Fruit fly (Drosophila melanogaster): ENCODE measurements around the gene CG32269.

CG32269 gene

dm6 chr3L:3240597-3241367, 32.0 kb upstream of the CG32269 start (continued):
- TF ChIP-seq CG10631 (GFP tag; optimal IDR thresholded peaks at IDR 0.05) (peak; percentile 95), Lpt (GFP tag; optimal IDR thresholded peaks at IDR 0.05) (peak; percentile 64), Gug (GFP tag; IDR thresholded peaks at IDR 0.05) (peak; percentile 78), Eip78C (GFP tag) (peak; percentile 97), OdsH (GFP tag; optimal IDR thresholded peaks at IDR 0.05) (peak; percentile 93), CG7368 (GFP tag; optimal IDR thresholded peaks at IDR 0.05) (peak; percentile 91), pdm3 (GFP tag; optimal IDR thresholded peaks at IDR 0.05) (peak; percentile 88), lz (GFP tag; optimal IDR thresholded peaks at IDR 0.05) (peak; percentile 86), CG4318 (GFP tag; optimal IDR thresholded peaks at IDR 0.05) (peak; percentile 85), Hr38 (GFP tag; optimal IDR thresholded peaks at IDR 0.05) (no peak), fd59A (GFP tag; optimal IDR thresholded peaks at IDR 0.05) (peak; percentile 93), CG3919 (GFP tag; optimal IDR thresholded peaks at IDR 0.05) (peak; percentile 95), dsx (GFP tag; optimal IDR thresholded peaks at IDR 0.05; ENCODE audit: poor library complexity, severe bottlenecking) (peak; percentile 97), CG3032 (tag; optimal IDR thresholded peaks at IDR 0.05) (peak; percentile 99), topi (GFP tag; optimal IDR thresholded peaks at IDR 0.05) (peak; percentile 92), acj6 (GFP tag; optimal IDR thresholded peaks at IDR 0.05) (peak; percentile 94), salr (GFP tag; optimal IDR thresholded peaks at IDR 0.05) (peak; percentile 65 to 93), Met (GFP tag; optimal IDR thresholded peaks at IDR 0.05) (peak; percentile 89), CG16779 (tag; optimal IDR thresholded peaks at IDR 0.05) (peak; percentile 94), fd85E (GFP tag; optimal IDR thresholded peaks at IDR 0.05) (peak; percentile 77), Eip93F (GFP tag; optimal IDR thresholded peaks at IDR 0.05) (peak; percentile 57), CG6808 (GFP tag; optimal IDR thresholded peaks at IDR 0.05) (peak; percentile 98), CG11294 (GFP tag; IDR thresholded peaks at IDR 0.05) (peak; percentile 62), spab (GFP tag; optimal IDR thresholded peaks at IDR 0.05) (peak; percentile 99), CG8319 (GFP tag; optimal IDR thresholded peaks at IDR 0.05) (peak; percentile 92), Ets21C (GFP tag; optimal IDR thresholded peaks at IDR 0.05) (peak; percentile 76), esn (GFP tag; optimal IDR thresholded peaks at IDR 0.05) (peak; percentile 92), CG34406 (GFP tag; optimal IDR thresholded peaks at IDR 0.05) (peak; percentile 98), Hr39 (GFP tag; optimal IDR thresholded peaks at IDR 0.05) (peak; percentile 88), CG6854 (GFP tag; optimal IDR thresholded peaks at IDR 0.05) (peak; percentile 96), CG6792 (GFP tag; optimal IDR thresholded peaks at IDR 0.05) (peak; percentile 94), CG32006 (GFP tag; optimal IDR thresholded peaks at IDR 0.05) (peak; percentile 95), dac (GFP tag; optimal IDR thresholded peaks at IDR 0.05) (peak; percentile 50)

- TF ChIP-seq spab (GFP tag; optimal IDR thresholded peaks at IDR 0.05) (no peak), Hr39 (GFP tag; optimal IDR thresholded peaks at IDR 0.05) (peak; percentile 76), CG3919 (GFP tag; optimal IDR thresholded peaks at IDR 0.05) (no peak), Lpt (GFP tag; optimal IDR thresholded peaks at IDR 0.05) (peak; percentile 31), CG8632 (GFP tag; optimal IDR thresholded peaks at IDR 0.05) (peak; percentile 36), CG8119 (GFP tag; IDR thresholded peaks at IDR 0.05) (peak; percentile 33; the same call in 2 of the 3 replicates), CG8319 (GFP tag; optimal IDR thresholded peaks at IDR 0.05) (no peak), Ets96B (tag; optimal IDR thresholded peaks at IDR 0.05) (no peak), Eip93F (GFP tag; optimal IDR thresholded peaks at IDR 0.05) (peak; percentile 69), CG11762 (GFP tag; optimal IDR thresholded peaks at IDR 0.05; ENCODE audit: insufficient read depth) (no peak), cyc (GFP tag; optimal IDR thresholded peaks at IDR 0.05) (no peak), OdsH (GFP tag; optimal IDR thresholded peaks at IDR 0.05) (peak; percentile 69), vri (GFP tag; optimal IDR thresholded peaks at IDR 0.05) (peak; percentile 59), pdm3 (GFP tag; optimal IDR thresholded peaks at IDR 0.05) (peak; percentile 75), CG32006 (GFP tag; optimal IDR thresholded peaks at IDR 0.05) (peak; percentile 5), Eip78C (GFP tag) (peak; percentile 94), Hr38 (GFP tag; optimal IDR thresholded peaks at IDR 0.05) (no peak), CG10669 (GFP tag; optimal IDR thresholded peaks at IDR 0.05) (no peak), CG9139 (GFP tag; optimal IDR thresholded peaks at IDR 0.05) (no peak), Hr4 (GFP tag; optimal IDR thresholded peaks at IDR 0.05) (peak; percentile 60), Sox102F (GFP tag; optimal IDR thresholded peaks at IDR 0.05) (peak; percentile 78), CG6792 (GFP tag; optimal IDR thresholded peaks at IDR 0.05) (peak; percentile 59), achi (GFP tag; optimal IDR thresholded peaks at IDR 0.05) (peak; percentile 53), esn (GFP tag; optimal IDR thresholded peaks at IDR 0.05) (peak; percentile 51), ss (GFP tag; optimal IDR thresholded peaks at IDR 0.05) (peak in 1 of 2 experiments; percentile 10), CG6163 (GFP tag; IDR thresholded peaks at IDR 0.05) (peak; percentile 86)
Observed at dm6 chr3L:3239785-3240596, 31.2 kb upstream of the CG32269 start.

Measured in whole organism, prepupa.